Fruit fly (Drosophila melanogaster) whole organism, embryonic: ENCODE measurements around the gene Rad17.

ENCODE experiments used
- Atf-2 ChIP-seq: fragments of 200-800 bp; sonication (Bioruptor generic); optimal IDR thresholded peaks from 2 replicates; lab custom pipeline; 2016; ENCODE audit warnings: missing biosample characterization, missing genetic modification characterization
- CG10979 ChIP-seq: fragments of 200-800 bp; sonication (Bioruptor generic); optimal IDR thresholded peaks from 2 replicates; lab custom pipeline; 2018; ENCODE audit warnings: missing biosample characterization, mild to moderate bottlenecking, missing genetic modification characterization, moderate library complexity
- CG11560 ChIP-seq: fragments of 200-800 bp; sonication (Bioruptor generic); IDR thresholded peaks from 3 replicates; pipeline ENCODE4 v1.3.6; 2022; ENCODE audit warnings: missing biosample characterization, missing genetic modification characterization
- CG1233 ChIP-seq: fragments of 200-800 bp; sonication (Bioruptor generic); optimal IDR thresholded peaks from 4 replicates; lab custom pipeline; 2018; ENCODE audit warnings: missing biosample characterization, mild to moderate bottlenecking, missing genetic modification characterization
- CG12769 ChIP-seq: fragments of 200-800 bp; sonication (Bioruptor generic); optimal IDR thresholded peaks from 2 replicates; lab custom pipeline; 2019; ENCODE audit warnings: missing biosample characterization, mild to moderate bottlenecking, missing genetic modification characterization, moderate library complexity
- CG14860 ChIP-seq: fragments of 200-800 bp; sonication (Bioruptor generic); IDR thresholded peaks from 3 replicates; pipeline ENCODE4 v1.3.6; 2022; ENCODE audit warnings: missing biosample characterization, missing genetic modification characterization; ENCODE audit not compliant: partially characterized antibody
- CG15514 ChIP-seq: fragments of 200-800 bp; sonication (Bioruptor generic); optimal IDR thresholded peaks from 3 replicates; lab custom pipeline; 2017; ENCODE audit warnings: missing biosample characterization, missing genetic modification characterization, mild to moderate bottlenecking, moderate library complexity, missing genetic modification reagents
- CG16863 ChIP-seq: fragments of 200-800 bp; sonication (Bioruptor generic); optimal IDR thresholded peaks from 3 replicates; lab custom pipeline; 2016; ENCODE audit warnings: missing biosample characterization, missing genetic modification characterization
- CG17359 ChIP-seq: fragments of 200-800 bp; sonication (Bioruptor generic); optimal IDR thresholded peaks from 3 replicates; lab custom pipeline; 2018; ENCODE audit warnings: missing biosample characterization, mild to moderate bottlenecking, missing genetic modification characterization, moderate library complexity
- CG17568 ChIP-seq: fragments of 200-800 bp; sonication (Bioruptor generic); optimal IDR thresholded peaks from 2 replicates; lab custom pipeline; 2018; ENCODE audit warnings: missing biosample characterization, mild to moderate bottlenecking, missing genetic modification characterization, moderate library complexity
- CG2678 ChIP-seq: fragments of 200-800 bp; sonication (Bioruptor generic); optimal IDR thresholded peaks from 3 replicates; lab custom pipeline; 2019; ENCODE audit warnings: missing biosample characterization, mild to moderate bottlenecking, missing genetic modification characterization, moderate library complexity
- CG33213 ChIP-seq: fragments of 200-800 bp; sonication (Bioruptor generic); optimal IDR thresholded peaks from 3 replicates; lab custom pipeline; 2016; ENCODE audit warnings: missing biosample characterization, missing genetic modification characterization
- CG4360 ChIP-seq: fragments of 200-800 bp; sonication (Bioruptor generic); IDR thresholded peaks from 2 replicates; pipeline ENCODE4 v1.3.6; 2022; ENCODE audit warnings: missing biosample characterization, missing genetic modification characterization
- CG6272 ChIP-seq: fragments of 200-800 bp; sonication (Bioruptor generic); IDR thresholded peaks from 2 replicates; pipeline ENCODE4 v1.3.6; 2022; ENCODE audit warnings: missing biosample characterization, missing genetic modification characterization
- CG6791 ChIP-seq: fragments of 200-800 bp; sonication (Bioruptor generic); IDR thresholded peaks from 3 replicates; pipeline ENCODE4 v1.3.6; 2022; ENCODE audit warnings: missing biosample characterization, missing genetic modification characterization; ENCODE audit not compliant: partially characterized antibody
- CG7556 ChIP-seq: fragments of 200-800 bp; sonication (Bioruptor generic); optimal IDR thresholded peaks from 2 replicates; lab custom pipeline; 2017; ENCODE audit warnings: missing biosample characterization, mild to moderate bottlenecking, missing genetic modification characterization
- CG8089 ChIP-seq: fragments of 200-800 bp; sonication (Bioruptor generic); optimal IDR thresholded peaks from 3 replicates; lab custom pipeline; 2016; ENCODE audit warnings: missing biosample characterization, missing genetic modification characterization
- CG8388 ChIP-seq: fragments of 200-800 bp; sonication (Bioruptor generic); optimal IDR thresholded peaks from 2 replicates; lab custom pipeline; 2019; ENCODE audit warnings: missing biosample characterization, mild to moderate bottlenecking, missing genetic modification characterization, moderate library complexity
- CG8944 ChIP-seq: fragments of 200-800 bp; sonication (Bioruptor generic); optimal IDR thresholded peaks from 3 replicates; lab custom pipeline; 2016; ENCODE audit warnings: missing biosample characterization, missing genetic modification characterization
- CTCF ChIP-seq: fragments of 200-800 bp; sonication (Bioruptor generic); optimal IDR thresholded peaks from 2 replicates; lab custom pipeline; 2017; ENCODE audit warnings: missing biosample characterization, mild to moderate bottlenecking, missing genetic modification characterization, moderate library complexity
- CoRest ChIP-seq: fragments of 200-800 bp; sonication (Bioruptor generic); optimal IDR thresholded peaks from 3 replicates; lab custom pipeline; 2018; ENCODE audit warnings: missing biosample characterization, mild to moderate bottlenecking, missing genetic modification characterization, moderate library complexity
- D19B ChIP-seq: fragments of 200-800 bp; sonication (Bioruptor generic); optimal IDR thresholded peaks from 2 replicates; lab custom pipeline; 2017; ENCODE audit warnings: missing biosample characterization, mild to moderate bottlenecking, missing genetic modification characterization
- Fer3 ChIP-seq: fragments of 200-800 bp; sonication (Bioruptor generic); optimal IDR thresholded peaks from 2 replicates; lab custom pipeline; 2018; ENCODE audit warnings: missing biosample characterization, mild to moderate bottlenecking, missing genetic modification characterization, moderate library complexity
- HLH3B ChIP-seq: fragments of 200-800 bp; sonication (Bioruptor generic); IDR thresholded peaks from 2 replicates; pipeline ENCODE4 v1.3.6; 2022; ENCODE audit warnings: missing biosample characterization, missing genetic modification characterization
- Hand ChIP-seq: fragments of 200-800 bp; sonication (Bioruptor generic); optimal IDR thresholded peaks from 2 replicates; lab custom pipeline; 2017; ENCODE audit warnings: mild to moderate bottlenecking, missing biosample characterization, missing genetic modification reagents, missing genetic modification characterization
- Jarid2 ChIP-seq: fragments of 200-800 bp; sonication (Bioruptor generic); optimal IDR thresholded peaks from 3 replicates; lab custom pipeline; 2017; ENCODE audit warnings: mild to moderate bottlenecking, missing biosample characterization, missing genetic modification reagents, missing genetic modification characterization
- Max ChIP-seq: fragments of 200-800 bp; sonication (Bioruptor generic); optimal IDR thresholded peaks from 2 replicates; lab custom pipeline; 2016; ENCODE audit warnings: missing biosample characterization, mild to moderate bottlenecking, missing genetic modification characterization
- Opbp ChIP-seq: fragments of 200-800 bp; sonication (Bioruptor generic); IDR thresholded peaks from 3 replicates; pipeline ENCODE4 v1.3.6; 2022; ENCODE audit warnings: missing biosample characterization, missing genetic modification characterization; ENCODE audit not compliant: partially characterized antibody
- Rfx ChIP-seq: fragments of 200-800 bp; sonication (Bioruptor generic); IDR thresholded peaks from 2 replicates; pipeline ENCODE4 v1.3.6; 2022; ENCODE audit warnings: missing biosample characterization, missing genetic modification characterization
- Sin3A ChIP-seq: fragments of >200 bp; optimal IDR thresholded peaks from 2 replicates; lab custom pipeline; 2018
- bcd ChIP-seq: fragments of 200-800 bp; sonication (Bioruptor generic); optimal IDR thresholded peaks from 2 replicates; lab custom pipeline; 2017; ENCODE audit warnings: missing biosample characterization, mild to moderate bottlenecking, missing genetic modification characterization
- chinmo ChIP-seq: fragments of 200-800 bp; sonication (Bioruptor generic); IDR thresholded peaks from 4 replicates; pipeline ENCODE4 v1.3.6; 2022; ENCODE audit warnings: missing biosample characterization, missing genetic modification characterization; ENCODE audit not compliant: partially characterized antibody
- chm ChIP-seq: fragments of 200-800 bp; sonication (Bioruptor generic); IDR thresholded peaks from 2 replicates; pipeline ENCODE4 v1.3.6; 2022; ENCODE audit warnings: missing biosample characterization, missing genetic modification characterization
- crp ChIP-seq, 2 experiments: fragments of 200-800 bp; sonication (Bioruptor generic); optimal IDR thresholded peaks; 2 replicates in 1 of 2; 3 replicates in 1 of 2; lab custom pipeline; 2017; ENCODE audit warnings: missing biosample characterization in 2 of 2, missing genetic modification characterization in 2 of 2, mild to moderate bottlenecking in 1 of 2, moderate library complexity in 1 of 2
- fd102C ChIP-seq: fragments of 200-800 bp; sonication (Bioruptor generic); optimal IDR thresholded peaks from 2 replicates; lab custom pipeline; 2018; ENCODE audit warnings: missing biosample characterization, mild to moderate bottlenecking, missing genetic modification characterization, moderate library complexity
- gsb-n ChIP-seq: fragments of 200-800 bp; sonication (Bioruptor generic); optimal IDR thresholded peaks from 3 replicates; lab custom pipeline; 2018; ENCODE audit warnings: missing biosample characterization, mild to moderate bottlenecking, missing genetic modification characterization
- gt ChIP-seq: fragments of 200-800 bp; sonication (Bioruptor generic); IDR thresholded peaks from 2 replicates; pipeline ENCODE4 v1.3.6; 2022; ENCODE audit warnings: missing biosample characterization, missing genetic modification characterization
- hkb ChIP-seq, 2 experiments: fragments of 200-800 bp in 1 of 2; fragments of >200 bp in 1 of 2; sonication (Bioruptor generic) in 1 of 2; IDR thresholded peaks in 1 of 2; optimal IDR thresholded peaks in 1 of 2; 2 replicates each; pipeline versions ENCODE4 v1.3.6 to Lab custom; 2017 to 2022; ENCODE audit warnings: missing biosample characterization in 1 of 2, missing genetic modification characterization in 1 of 2
- mirr ChIP-seq: fragments of 200-800 bp; sonication (Bioruptor generic); optimal IDR thresholded peaks from 3 replicates; lab custom pipeline; 2018; ENCODE audit warnings: missing biosample characterization, mild to moderate bottlenecking, missing genetic modification characterization
- nmo ChIP-seq: fragments of 200-800 bp; sonication (Bioruptor generic); optimal IDR thresholded peaks from 2 replicates; lab custom pipeline; 2018; ENCODE audit warnings: missing biosample characterization, mild to moderate bottlenecking, missing genetic modification characterization, moderate library complexity
- nom ChIP-seq: fragments of 200-800 bp; sonication (Bioruptor generic); optimal IDR thresholded peaks from 2 replicates; lab custom pipeline; 2017; ENCODE audit warnings: missing biosample characterization, missing genetic modification characterization, mild to moderate bottlenecking, moderate library complexity, missing genetic modification reagents
- oc ChIP-seq: fragments of 200-800 bp; sonication (Bioruptor generic); optimal IDR thresholded peaks from 2 replicates; lab custom pipeline; 2018; ENCODE audit warnings: missing biosample characterization, mild to moderate bottlenecking, missing genetic modification characterization, moderate library complexity
- pzg ChIP-seq: fragments of 200-800 bp; sonication (Bioruptor generic); optimal IDR thresholded peaks from 3 replicates; lab custom pipeline; 2018; ENCODE audit warnings: missing biosample characterization, mild to moderate bottlenecking, missing genetic modification characterization, moderate library complexity
- row ChIP-seq: fragments of 200-800 bp; sonication (Bioruptor generic); IDR thresholded peaks from 3 replicates; pipeline ENCODE4 v1.3.6; 2022; ENCODE audit warnings: missing biosample characterization, missing genetic modification characterization
- shn ChIP-seq: fragments of 200-800 bp; sonication (Bioruptor generic); optimal IDR thresholded peaks from 3 replicates; lab custom pipeline; 2016; ENCODE audit warnings: missing biosample characterization, missing genetic modification characterization
- slp2 ChIP-seq: fragments of 200-800 bp; sonication (Bioruptor generic); optimal IDR thresholded peaks from 2 replicates; lab custom pipeline; 2016; ENCODE audit warnings: missing biosample characterization, missing genetic modification characterization
- unpg ChIP-seq: fragments of 200-800 bp; sonication (Bioruptor generic); optimal IDR thresholded peaks from 3 replicates; lab custom pipeline; 2018; ENCODE audit warnings: missing biosample characterization, mild to moderate bottlenecking, missing genetic modification characterization, moderate library complexity

Rad17 gene

DNA sequence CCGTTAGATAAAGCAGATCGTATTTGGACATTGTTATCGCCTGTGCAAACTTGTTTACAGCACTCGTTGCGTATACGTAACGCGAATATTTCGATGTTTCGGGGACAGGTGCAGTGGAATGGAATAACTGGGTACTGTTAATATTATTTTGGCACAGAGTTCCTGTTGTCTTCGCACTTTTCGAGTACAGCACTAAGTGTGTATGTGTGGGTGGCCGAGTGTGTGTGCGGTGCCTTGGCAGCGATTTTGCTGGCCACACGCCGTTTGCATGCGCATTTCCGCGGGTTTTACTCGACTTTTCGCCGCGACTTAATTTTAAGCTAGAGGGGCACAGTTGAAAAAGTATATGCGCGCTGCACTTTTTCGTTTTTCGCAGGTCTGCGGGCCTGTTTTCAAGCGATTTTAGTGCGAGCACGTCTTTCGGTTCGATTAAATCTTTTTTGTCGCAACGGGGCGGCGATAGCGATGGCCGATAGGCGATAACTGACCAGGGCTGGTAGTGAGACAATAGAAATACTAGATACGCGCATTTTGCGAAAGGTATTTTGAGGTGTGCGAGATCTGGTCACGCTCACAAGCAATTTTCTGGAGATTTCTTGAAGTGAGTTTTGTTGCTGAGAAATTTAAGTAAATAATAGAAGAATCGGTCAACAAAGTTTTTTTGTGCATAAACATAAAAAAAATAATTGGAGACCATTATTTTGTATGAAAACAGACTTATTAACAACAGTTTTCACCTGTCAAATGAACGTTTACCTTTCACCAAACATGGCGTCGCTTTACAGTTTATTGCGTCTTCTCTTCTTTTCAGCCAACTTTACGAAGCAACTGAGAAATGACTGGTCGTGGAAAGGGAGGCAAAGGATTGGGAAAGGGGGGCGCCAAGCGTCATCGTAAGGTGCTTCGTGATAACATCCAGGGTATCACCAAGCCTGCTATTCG lies 37.5 kb downstream of the Rad17 start, which contains the start of the genes put and His4r (continued):
- no peak for TF ChIP-seq CG8388 (GFP tag; lab: Kevin White, UChicago)
- TF ChIP-seq Atf-2 (GFP tag; lab: Kevin White, UChicago): no peak
- TF ChIP-seq HLH3B: no peak
- peak; percentile 59 for TF ChIP-seq nmo (GFP tag; lab: Kevin White, UChicago)
- peak; percentile 95 for TF ChIP-seq pzg (GFP tag; lab: Kevin White, UChicago)
- peak; percentile 45 for TF ChIP-seq CG12769 (tag; lab: Kevin White, UChicago)
- TF ChIP-seq CG1233 (GFP tag; lab: Kevin White, UChicago): no peak
- TF ChIP-seq CG2678 (tag; lab: Kevin White, UChicago): no peak
- peak; percentile 42 for TF ChIP-seq CTCF
- peak; percentile 43 for TF ChIP-seq gsb-n (tag; lab: Kevin White, UChicago)
- no peak for TF ChIP-seq CG17359 (tag; lab: Kevin White, UChicago)
- no peak for TF ChIP-seq fd102C
- peak; percentile 74 for TF ChIP-seq D19B (GFP tag; lab: Kevin White, UChicago)
- no peak for TF ChIP-seq CG10979 (tag; lab: Kevin White, UChicago)
- no peak for TF ChIP-seq mirr
- no peak for TF ChIP-seq slp2 (GFP tag; lab: Kevin White, UChicago)
- no peak for TF ChIP-seq oc (tag; lab: Kevin White, UChicago)
- TF ChIP-seq Sin3A (lab: Kevin White, UChicago): peak; percentile 74
- no peak; the same call in 1 of the 2 replicates for TF ChIP-seq CG4360
- no peak for TF ChIP-seq shn
- no peak for TF ChIP-seq Hand (GFP tag; lab: Kevin White, UChicago)
- no peak for TF ChIP-seq gt (GFP tag; lab: Robert Waterston, UW)
- TF ChIP-seq CG8089 (GFP tag; lab: Kevin White, UChicago): no peak
- TF ChIP-seq CG16863: no peak
- peak; percentile 4 for TF ChIP-seq CoRest (tag; lab: Kevin White, UChicago)
- TF ChIP-seq crp (GFP tag; optimal IDR thresholded peaks at IDR 0.05; lab: Kevin White, UChicago): peak in 1 of 2 experiments; percentile 23
- TF ChIP-seq nom (GFP tag; lab: Kevin White, UChicago): peak; percentile 47
- peak; percentile 21; the same call in 2 of the 3 replicates for TF ChIP-seq row
- no peak for TF ChIP-seq CG7556
- peak; percentile 73; the same call in 2 of the 3 replicates for TF ChIP-seq CG6791 (GFP tag; lab: Robert Waterston, UW)
- TF ChIP-seq chinmo (GFP tag; lab: Robert Waterston, UW): peak; percentile 48; the same call in 1 of the 4 replicates
- TF ChIP-seq Jarid2 (GFP tag; lab: Kevin White, UChicago): peak; percentile 57
- no peak for TF ChIP-seq CG6272 (GFP tag; lab: Robert Waterston, UW)
- peak; percentile 36 for TF ChIP-seq unpg (GFP tag; lab: Kevin White, UChicago)
- 0 out of 3 replicates have a peak, but pooled peaks have one; percentile 40 for TF ChIP-seq CG14860 (GFP tag; lab: Robert Waterston, UW)
- no peak for TF ChIP-seq CG11560 (tag; lab: Robert Waterston, UW)
- TF ChIP-seq CG8944: no peak
- TF ChIP-seq bcd (GFP tag; lab: Kevin White, UChicago): no peak
- TF ChIP-seq chm (GFP tag; lab: Robert Waterston, UW): no peak
- TF ChIP-seq Fer3: no peak
- TF ChIP-seq CG17568 (GFP tag; lab: Kevin White, UChicago): no peak
- TF ChIP-seq CG33213: peak; percentile 66
- peak; percentile 39 for TF ChIP-seq Max (GFP tag; lab: Kevin White, UChicago)
- TF ChIP-seq hkb (optimal IDR thresholded peaks at IDR 0.05; lab: Kevin White, UChicago): no peak
- no peak for TF ChIP-seq hkb (GFP tag; IDR thresholded peaks at IDR 0.05; lab: Robert Waterston, UW)
- peak; percentile 64 for TF ChIP-seq CG15514 (GFP tag; lab: Kevin White, UChicago)
- peak; percentile 47; the same call in 1 of the 2 replicates for TF ChIP-seq Rfx (GFP tag; lab: Robert Waterston, UW)
- TF ChIP-seq Opbp (GFP tag; lab: Robert Waterston, UW): peak; percentile 78
